Worm (Caenorhabditis elegans) whole organism, L3 larva: ENCODE data around the gene F19B10.2.

Experiments used
- R02D3.7 ChIP-seq: fragments of 150-350 bp; optimal IDR thresholded peaks from 2 replicates; lab custom pipeline; 2014; ENCODE audit warnings: missing biosample characterization, missing genetic modification characterization
- aly-2 ChIP-seq: fragments of 150-350 bp; optimal IDR thresholded peaks from 2 replicates; lab custom pipeline; 2014; ENCODE audit warnings: missing biosample characterization, missing genetic modification characterization
- ama-1 ChIP-seq: fragments of 150-350 bp; optimal IDR thresholded peaks from 2 replicates; lab custom pipeline; 2018
- ceh-28 ChIP-seq: fragments of 150-350 bp; optimal IDR thresholded peaks from 2 replicates; lab custom pipeline; 2014; ENCODE audit warnings: missing biosample characterization, missing genetic modification reagents, missing genetic modification characterization
- ceh-82 ChIP-seq: fragments of 150-350 bp; optimal IDR thresholded peaks from 2 replicates; lab custom pipeline; 2014; ENCODE audit warnings: missing biosample characterization, missing genetic modification characterization
- ceh-9 ChIP-seq: sonication (generic microtip); optimal IDR thresholded peaks from 2 replicates; lab custom pipeline; 2018; ENCODE audit warnings: missing biosample characterization, missing genetic modification characterization
- daf-12 ChIP-seq: fragments of 150-350 bp; optimal IDR thresholded peaks from 2 replicates; lab custom pipeline; 2014; ENCODE audit warnings: missing biosample characterization, missing genetic modification reagents, missing genetic modification characterization
- egl-27 ChIP-seq: sonication (generic microtip); optimal IDR thresholded peaks from 4 replicates; lab custom pipeline; 2017; ENCODE audit warnings: missing biosample characterization, missing genetic modification reagents, missing genetic modification characterization
- egl-5 ChIP-seq: fragments of 150-350 bp; optimal IDR thresholded peaks from 2 replicates; lab custom pipeline; 2017; ENCODE audit warnings: missing biosample characterization, missing genetic modification reagents, missing genetic modification characterization, inconsistent platforms
- elt-2 ChIP-seq: sonication (generic microtip); optimal IDR thresholded peaks from 2 replicates; lab custom pipeline; 2016; ENCODE audit warnings: missing genetic modification reagents, mild to moderate bottlenecking, missing genetic modification characterization, missing compliant biosample characterization
- eor-1 ChIP-seq, 2 experiments: fragments of 150-350 bp; optimal IDR thresholded peaks; 2 replicates each; lab custom pipeline; 2014 to 2018; ENCODE audit warnings: missing biosample characterization in 2 of 2, missing genetic modification characterization in 2 of 2
- fkh-10 ChIP-seq: sonication (generic microtip); optimal IDR thresholded peaks from 2 replicates; lab custom pipeline; 2017; ENCODE audit warnings: missing biosample characterization, missing genetic modification reagents, missing genetic modification characterization
- fos-1 ChIP-seq: fragments of 150-350 bp; optimal IDR thresholded peaks from 2 replicates; lab custom pipeline; 2014; ENCODE audit warnings: missing biosample characterization, missing genetic modification characterization
- hmg-11 ChIP-seq: sonication (generic microtip); optimal IDR thresholded peaks from 2 replicates; lab custom pipeline; 2016; ENCODE audit warnings: missing genetic modification characterization, missing compliant biosample characterization
- jun-1 ChIP-seq: fragments of 150-350 bp; optimal IDR thresholded peaks from 2 replicates; lab custom pipeline; 2014; ENCODE audit warnings: missing biosample characterization, missing genetic modification reagents, missing genetic modification characterization
- lin-15B ChIP-seq: fragments of 150-350 bp; optimal IDR thresholded peaks from 2 replicates; lab custom pipeline; 2014; ENCODE audit warnings: missing biosample characterization, missing genetic modification characterization
- lsy-12 ChIP-seq: sonication (generic microtip); optimal IDR thresholded peaks from 2 replicates; lab custom pipeline; 2016; ENCODE audit warnings: mild to moderate bottlenecking, missing genetic modification characterization, missing compliant biosample characterization
- mdl-1 ChIP-seq: fragments of 150-350 bp; optimal IDR thresholded peaks from 2 replicates; lab custom pipeline; 2014; ENCODE audit warnings: missing biosample characterization, missing genetic modification characterization
- mml-1 ChIP-seq: fragments of 150-350 bp; sonication (generic microtip); optimal IDR thresholded peaks from 3 replicates; lab custom pipeline; 2014; ENCODE audit warnings: missing biosample characterization, missing genetic modification characterization
- nfya-1 ChIP-seq: sonication (generic microtip); optimal IDR thresholded peaks from 2 replicates; lab custom pipeline; 2017; ENCODE audit warnings: missing genetic modification characterization, mild to moderate bottlenecking, missing compliant biosample characterization, antibody characterized with exemption, moderate library complexity; ENCODE audit not compliant: insufficient read depth
- nhr-12 ChIP-seq: fragments of 150-350 bp; optimal IDR thresholded peaks from 2 replicates; lab custom pipeline; 2014; ENCODE audit warnings: missing biosample characterization, missing genetic modification characterization
- nhr-23 ChIP-seq: fragments of 150-350 bp; optimal IDR thresholded peaks from 2 replicates; lab custom pipeline; 2014; ENCODE audit warnings: missing biosample characterization, missing genetic modification reagents, missing genetic modification characterization
- nhr-237 ChIP-seq: fragments of 150-350 bp; optimal IDR thresholded peaks from 2 replicates; lab custom pipeline; 2014; ENCODE audit warnings: missing biosample characterization, missing genetic modification characterization
- nhr-25 ChIP-seq: sonication (generic microtip); optimal IDR thresholded peaks from 2 replicates; lab custom pipeline; 2017; ENCODE audit warnings: missing biosample characterization, missing genetic modification characterization
- nhr-28 ChIP-seq: fragments of 150-350 bp; optimal IDR thresholded peaks from 2 replicates; lab custom pipeline; 2014; ENCODE audit warnings: missing biosample characterization, missing genetic modification characterization
- nhr-43 ChIP-seq: sonication (generic microtip); optimal IDR thresholded peaks from 2 replicates; lab custom pipeline; 2016; ENCODE audit warnings: mild to moderate bottlenecking, missing genetic modification characterization, missing compliant biosample characterization; ENCODE audit not compliant: poor library complexity, severe bottlenecking
- nhr-67 ChIP-seq: fragments of 150-350 bp; optimal IDR thresholded peaks from 2 replicates; lab custom pipeline; 2014; ENCODE audit warnings: missing biosample characterization, missing genetic modification characterization
- nhr-76 ChIP-seq: fragments of 150-350 bp; sonication (generic microtip); optimal IDR thresholded peaks from 5 replicates; lab custom pipeline; 2014; ENCODE audit warnings: missing biosample characterization, missing genetic modification characterization
- nhr-77 ChIP-seq: fragments of 150-350 bp; optimal IDR thresholded peaks from 2 replicates; lab custom pipeline; 2014; ENCODE audit warnings: missing biosample characterization, missing genetic modification characterization
- pqm-1 ChIP-seq: fragments of 150-350 bp; optimal IDR thresholded peaks from 2 replicates; lab custom pipeline; 2017; ENCODE audit warnings: missing biosample characterization, missing genetic modification characterization, inconsistent platforms
- sea-2 ChIP-seq: fragments of 150-350 bp; sonication (generic microtip); optimal IDR thresholded peaks from 4 replicates; lab custom pipeline; 2014; ENCODE audit warnings: missing biosample characterization, missing genetic modification reagents, missing genetic modification characterization
- skn-1 ChIP-seq: fragments of 150-350 bp; optimal IDR thresholded peaks from 2 replicates; lab custom pipeline; 2014; ENCODE audit warnings: missing biosample characterization, missing genetic modification characterization
- snpc-4 ChIP-seq: fragments of 150-350 bp; optimal IDR thresholded peaks from 2 replicates; lab custom pipeline; 2014; ENCODE audit warnings: missing biosample characterization, missing genetic modification characterization
- tbx-2 ChIP-seq: sonication (generic microtip); optimal IDR thresholded peaks from 2 replicates; lab custom pipeline; 2016; ENCODE audit warnings: mild to moderate bottlenecking, missing genetic modification characterization, missing compliant biosample characterization
- unc-39 ChIP-seq: sonication (generic microtip); optimal IDR thresholded peaks from 4 replicates; lab custom pipeline; 2017; ENCODE audit warnings: missing biosample characterization, missing genetic modification characterization
- zag-1 ChIP-seq: fragments of 150-350 bp; optimal IDR thresholded peaks from 2 replicates; lab custom pipeline; 2014; ENCODE audit warnings: missing biosample characterization, missing genetic modification characterization
- ztf-11 ChIP-seq: fragments of 150-350 bp; optimal IDR thresholded peaks from 2 replicates; lab custom pipeline; 2014; ENCODE audit warnings: missing biosample characterization, missing genetic modification characterization

The F19B10.2 gene

ce11 chrII:3701305-3701704, 26.0 kb downstream of the F19B10.2 start, which contains the start of gene srx-105:
Gene srx-105, minus strand, starts transcription at chrII:3701405.
- TF ChIP-seq jun-1 (tag; lab: Kevin White, UChicago) = no peak
- no peak for TF ChIP-seq ama-1 (lab: Kevin White, UChicago)
- no peak for TF ChIP-seq nfya-1 (tag; lab: Kevin White, UChicago)
- no peak for TF ChIP-seq ceh-82 (tag; lab: Kevin White, UChicago)
- no peak for TF ChIP-seq lsy-12
- TF ChIP-seq daf-12 (tag; lab: Kevin White, UChicago) = no peak
- TF ChIP-seq ceh-28 (tag; lab: Kevin White, UChicago) = no peak
- no peak for TF ChIP-seq mdl-1 (tag; lab: Kevin White, UChicago)
- TF ChIP-seq mml-1 = no peak
- no peak for TF ChIP-seq R02D3.7 (tag; lab: Kevin White, UChicago)
- TF ChIP-seq skn-1 (tag; lab: Kevin White, UChicago) = no peak
- no peak for TF ChIP-seq fkh-10 (GFP tag; lab: Kevin White, UChicago)

DNA sequence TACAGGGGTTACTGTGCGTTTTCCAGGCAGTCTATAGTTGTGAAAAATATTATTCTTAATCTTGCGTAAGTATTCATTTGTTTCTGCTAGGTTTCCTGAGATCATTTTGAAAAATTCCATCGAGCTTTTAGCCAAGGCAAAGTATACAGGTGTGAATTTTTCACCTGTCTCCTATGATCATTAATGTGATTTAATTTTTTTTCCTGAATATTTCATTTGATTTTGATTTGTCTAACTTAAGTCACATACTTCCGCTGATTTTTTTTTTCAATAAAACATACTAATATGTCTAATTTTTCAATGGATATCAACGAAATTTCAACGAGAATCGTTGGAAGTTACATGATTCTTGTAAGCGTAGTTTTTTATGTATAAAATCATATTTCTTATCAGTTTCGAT, 30.0 kb downstream of the F19B10.2 start, which contains the start of gene srx-108:
Gene srx-108 (plus strand): TSS at position 301 of the 400 bp plus-strand sequence.
- TF ChIP-seq nhr-25 (tag; lab: Kevin White, UChicago) (no peak), unc-39 (tag; lab: Kevin White, UChicago) (no peak), ceh-9 (tag; lab: Kevin White, UChicago) (no peak), elt-2 (tag; lab: Kevin White, UChicago) (no peak), nhr-77 (tag; lab: Kevin White, UChicago) (no peak), nhr-12 (no peak), nhr-28 (tag; lab: Kevin White, UChicago) (no peak), daf-12 (tag; lab: Kevin White, UChicago) (no peak), nhr-23 (tag; lab: Kevin White, UChicago) (no peak), fkh-10 (GFP tag; lab: Kevin White, UChicago) (no peak), mdl-1 (tag; lab: Kevin White, UChicago) (no peak), egl-5 (tag; lab: Kevin White, UChicago) (no peak), pqm-1 (no peak), ama-1 (lab: Kevin White, UChicago) (no peak), snpc-4 (no peak), nhr-76 (no peak), jun-1 (tag; lab: Kevin White, UChicago) (no peak), ceh-82 (tag; lab: Kevin White, UChicago) (no peak), fos-1 (tag; lab: Kevin White, UChicago) (no peak)

DNA sequence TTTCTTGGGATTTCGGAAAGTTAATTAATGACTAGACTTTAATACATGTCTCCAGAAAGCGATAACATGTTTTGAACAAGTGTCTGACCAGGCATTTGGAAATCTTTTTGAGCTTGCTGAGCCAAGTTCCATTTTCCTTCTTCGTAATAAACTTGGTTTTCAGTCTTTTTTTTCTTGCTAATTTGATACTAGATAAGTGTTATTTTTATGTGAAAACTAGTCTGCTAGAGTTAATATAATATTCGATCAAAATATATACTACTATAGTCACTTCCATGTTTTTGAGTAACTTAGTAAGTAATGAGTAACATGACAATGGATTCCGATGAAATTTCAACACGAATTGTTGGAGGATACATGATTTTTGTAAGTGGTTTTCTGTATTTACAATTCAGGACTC, 34.0 kb downstream of the F19B10.2 start, which contains the start of gene srx-110:
Gene srx-110 (plus strand): TSS at position 301 of the 400 bp plus-strand sequence.
- TF ChIP-seq tbx-2 (tag; lab: Kevin White, UChicago) (no peak), egl-27 (tag; lab: Kevin White, UChicago) (no peak), lsy-12 (no peak), mml-1 (no peak), hmg-11 (tag; lab: Kevin White, UChicago) (no peak), fos-1 (tag; lab: Kevin White, UChicago) (no peak), nhr-237 (tag; lab: Kevin White, UChicago) (no peak), ceh-82 (tag; lab: Kevin White, UChicago) (no peak)

DNA sequence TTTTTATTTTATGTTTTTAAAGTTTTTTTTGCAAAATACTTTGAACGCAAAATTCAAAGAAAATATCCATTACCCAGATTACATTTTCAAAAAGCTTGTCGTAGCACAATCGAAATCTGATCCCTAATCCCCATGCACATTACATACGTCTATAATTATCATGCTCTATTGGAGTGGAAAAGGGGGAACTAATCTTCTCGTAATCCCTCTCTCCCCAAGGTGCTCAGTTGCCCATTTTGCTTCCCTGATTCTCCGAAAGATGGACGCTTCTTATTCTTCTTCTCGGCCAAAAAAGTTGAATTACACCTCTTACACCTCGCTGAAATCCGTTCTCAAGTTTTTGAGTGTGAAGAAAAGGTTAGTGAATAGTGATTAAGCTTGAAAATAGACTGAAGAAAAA, 35.8 kb downstream of the F19B10.2 start, which contains the start of gene fbxc-53:
Gene fbxc-53 (plus strand): TSS at position 245 of the 400 bp plus-strand sequence.
- TF ChIP-seq eor-1 (tag; optimal IDR thresholded peaks at IDR 0.05; lab: Kevin White, UChicago) = no peak
- no peak for TF ChIP-seq R02D3.7 (tag; lab: Kevin White, UChicago)
- TF ChIP-seq snpc-4 = no peak
- TF ChIP-seq nhr-43 (tag; lab: Kevin White, UChicago) = no peak
- no peak for TF ChIP-seq sea-2 (GFP tag; lab: Kevin White, UChicago)
- no peak for TF ChIP-seq fos-1 (tag; lab: Kevin White, UChicago)
- no peak for TF ChIP-seq nhr-23 (tag; lab: Kevin White, UChicago)
- no peak for TF ChIP-seq aly-2 (tag; lab: Kevin White, UChicago)
- no peak for TF ChIP-seq tbx-2 (tag; lab: Kevin White, UChicago)
- TF ChIP-seq ztf-11 (tag; lab: Kevin White, UChicago) = no peak
- no peak for TF ChIP-seq nhr-67 (tag; lab: Kevin White, UChicago)
- TF ChIP-seq ceh-28 (tag; lab: Kevin White, UChicago) = no peak
- no peak for TF ChIP-seq ceh-9 (tag; lab: Kevin White, UChicago)
- TF ChIP-seq egl-5 (tag; lab: Kevin White, UChicago) = no peak
- no peak for TF ChIP-seq zag-1 (tag; lab: Kevin White, UChicago)
- no peak for TF ChIP-seq lin-15B
- no peak for TF ChIP-seq daf-12 (tag; lab: Kevin White, UChicago)
